Comparison of ENCODE assay signal across 5 worm cellular contexts in genomic region chrV:14197651-14198050, ce11.
A peak's percentile ranks its signal among the peaks of the same experiment; 100 is the strongest.
TF ChIP-seq lines count a peak whose summit lies in the region.

No protein-coding gene starts in this region.

TF ChIP-seq in whole organism, L1 larva, 84 proteins besides CTCF, POLR2A, EP300 and RAD21 (continues in another document):
- TF ChIP-seq ztf-4 (tag; optimal IDR thresholded peaks at IDR 0.05; lab: Kevin White, UChicago) (peak; percentile 24), nhr-71 (tag; optimal IDR thresholded peaks at IDR 0.05; lab: Kevin White, UChicago) (peak; percentile 47), lin-14 (GFP tag; optimal IDR thresholded peaks at IDR 0.05; lab: Kevin White, UChicago) (peak; percentile 41), nhr-20 (tag; optimal IDR thresholded peaks at IDR 0.05; lab: Kevin White, UChicago) (peak; percentile 12), hlh-4 (tag; optimal IDR thresholded peaks at IDR 0.05; lab: Kevin White, UChicago) (no peak), ama-1 (optimal IDR thresholded peaks at IDR 0.05; lab: Kevin White, UChicago) (no peak), mep-1 (tag; optimal IDR thresholded peaks at IDR 0.05; lab: Kevin White, UChicago) (no peak), skn-1 (tag; optimal IDR thresholded peaks at IDR 0.05; lab: Kevin White, UChicago) (no peak), aly-2 (tag; optimal IDR thresholded peaks at IDR 0.05; lab: Kevin White, UChicago) (no peak), F16B12.6 (tag; optimal IDR thresholded peaks at IDR 0.05; lab: Kevin White, UChicago) (no peak), zip-4 (GFP tag; optimal IDR thresholded peaks at IDR 0.05; lab: Kevin White, UChicago) (no peak), rnt-1 (tag; optimal IDR thresholded peaks at IDR 0.05; lab: Kevin White, UChicago) (peak; percentile 19), egl-13 (tag; optimal IDR thresholded peaks at IDR 0.05; lab: Kevin White, UChicago) (no peak), sptf-1 (tag; optimal IDR thresholded peaks at IDR 0.05; lab: Kevin White, UChicago) (no peak), hlh-17 (GFP tag; optimal IDR thresholded peaks at IDR 0.05; lab: Kevin White, UChicago; ENCODE audit: borderline replicate concordance) (no peak), dsc-1 (tag; optimal IDR thresholded peaks at IDR 0.05; lab: Kevin White, UChicago) (no peak), ces-1 (GFP tag; optimal IDR thresholded peaks at IDR 0.05; lab: Kevin White, UChicago) (no peak), ceh-63 (GFP tag; optimal IDR thresholded peaks at IDR 0.05; lab: Kevin White, UChicago) (no peak), dpl-1 (GFP tag; optimal IDR thresholded peaks at IDR 0.05; lab: Kevin White, UChicago) (no peak)

TF ChIP-seq in whole organism, L2 larva, 48 proteins besides CTCF, POLR2A, EP300 and RAD21:
- peak; percentile 10 for TF ChIP-seq fos-1 (tag; optimal IDR thresholded peaks at IDR 0.05; lab: Kevin White, UChicago)
- TF ChIP-seq gmeb-1 (tag; optimal IDR thresholded peaks at IDR 0.05; lab: Kevin White, UChicago) = no peak
- TF ChIP-seq nhr-21 (tag; optimal IDR thresholded peaks at IDR 0.05; lab: Kevin White, UChicago) = peak; percentile 43
- TF ChIP-seq sma-3 (GFP tag; optimal IDR thresholded peaks at IDR 0.05; lab: Kevin White, UChicago) = peak; percentile 17
- peak; percentile 52 for TF ChIP-seq nhr-25 (tag; optimal IDR thresholded peaks at IDR 0.05; lab: Kevin White, UChicago)
- TF ChIP-seq skn-1 (tag; optimal IDR thresholded peaks at IDR 0.05; lab: Kevin White, UChicago) = no peak
- peak; percentile 17 for TF ChIP-seq F13H6.1 (tag; optimal IDR thresholded peaks at IDR 0.05; lab: Kevin White, UChicago)
- peak; percentile 57 for TF ChIP-seq sma-9 (GFP tag; optimal IDR thresholded peaks at IDR 0.05; lab: Kevin White, UChicago)
- TF ChIP-seq sma-9 (tag; optimal IDR thresholded peaks at IDR 0.05; lab: Kevin White, UChicago) = no peak

TF ChIP-seq in whole organism, L3 larva, 47 proteins besides CTCF, POLR2A, EP300 and RAD21:
- peak; percentile 77 for TF ChIP-seq nhr-43 (tag; optimal IDR thresholded peaks at IDR 0.05; lab: Kevin White, UChicago; ENCODE audit: poor library complexity, severe bottlenecking)
- peak; percentile 14 for TF ChIP-seq lin-15B (tag; optimal IDR thresholded peaks at IDR 0.05; lab: Kevin White, UChicago)
- TF ChIP-seq ztf-4 (tag; optimal IDR thresholded peaks at IDR 0.05; lab: Kevin White, UChicago) = peak; percentile 9
- no peak for TF ChIP-seq ztf-11 (tag; optimal IDR thresholded peaks at IDR 0.05; lab: Kevin White, UChicago)
- peak; percentile 40 for TF ChIP-seq nfya-1 (tag; optimal IDR thresholded peaks at IDR 0.05; lab: Kevin White, UChicago; ENCODE audit: insufficient read depth)
- no peak for TF ChIP-seq ZK546.5 (tag; optimal IDR thresholded peaks at IDR 0.05; lab: Kevin White, UChicago)
- no peak for TF ChIP-seq lin-39 (tag; optimal IDR thresholded peaks at IDR 0.05; lab: Kevin White, UChicago)
- TF ChIP-seq nhr-25 (tag; optimal IDR thresholded peaks at IDR 0.05; lab: Kevin White, UChicago) = peak; percentile 57
- TF ChIP-seq unc-39 (tag; optimal IDR thresholded peaks at IDR 0.05; lab: Kevin White, UChicago) = no peak
- TF ChIP-seq tbx-2 (tag; optimal IDR thresholded peaks at IDR 0.05; lab: Kevin White, UChicago) = no peak
- TF ChIP-seq R02D3.7 (tag; optimal IDR thresholded peaks at IDR 0.05; lab: Kevin White, UChicago) = peak; percentile 16
- peak; percentile 30 for TF ChIP-seq elt-2 (tag; optimal IDR thresholded peaks at IDR 0.05; lab: Kevin White, UChicago)
- TF ChIP-seq ama-1 (optimal IDR thresholded peaks at IDR 0.05; lab: Kevin White, UChicago) = peak; percentile 58
- TF ChIP-seq lsy-12 (tag; optimal IDR thresholded peaks at IDR 0.05; lab: Kevin White, UChicago) = peak; percentile 10

TF ChIP-seq in whole organism, L4 larva, 104 proteins besides CTCF, POLR2A, EP300 and RAD21 (continues in another document):
- TF ChIP-seq attf-4 (tag; optimal IDR thresholded peaks at IDR 0.05; lab: Kevin White, UChicago) (no peak), dmd-8 (GFP tag; IDR thresholded peaks at IDR 0.05; lab: Robert Waterston, UW) (no peak), ZK546.5 (tag; optimal IDR thresholded peaks at IDR 0.05; lab: Kevin White, UChicago) (no peak), lin-39 (tag; optimal IDR thresholded peaks at IDR 0.05; lab: Kevin White, UChicago) (no peak), gei-8 (GFP tag; optimal IDR thresholded peaks at IDR 0.05; lab: Kevin White, UChicago) (no peak), nhr-11 (tag; optimal IDR thresholded peaks at IDR 0.05; lab: Kevin White, UChicago) (no peak), set-16 (GFP tag; IDR thresholded peaks at IDR 0.05; lab: Robert Waterston, UW) (no peak), F26F4.8 (GFP tag; conservative IDR thresholded peaks at IDR 0.05; lab: Robert Waterston, UW) (no peak), cey-2 (tag; optimal IDR thresholded peaks at IDR 0.05; lab: Kevin White, UChicago; ENCODE audit: borderline replicate concordance, insufficient read depth) (no peak), nhr-28 (tag; optimal IDR thresholded peaks at IDR 0.05; lab: Kevin White, UChicago) (peak; percentile 49), egl-27 (tag; optimal IDR thresholded peaks at IDR 0.05; lab: Kevin White, UChicago) (no peak), snpc-4 (tag; optimal IDR thresholded peaks at IDR 0.05; lab: Kevin White, UChicago) (no peak), mes-2 (tag; optimal IDR thresholded peaks at IDR 0.05; lab: Kevin White, UChicago; ENCODE audit: poor library complexity, severe bottlenecking) (peak; percentile 64), F49E8.2 (tag; optimal IDR thresholded peaks at IDR 0.05; lab: Kevin White, UChicago; ENCODE audit: borderline replicate concordance) (no peak), dpl-1 (GFP tag; optimal IDR thresholded peaks at IDR 0.05; lab: Kevin White, UChicago) (peak; percentile 7), F44E2.7 (GFP tag; IDR thresholded peaks at IDR 0.05; lab: Robert Waterston, UW) (no peak), madf-5 (GFP tag; IDR thresholded peaks at IDR 0.05; lab: Robert Waterston, UW) (0 out of 4 replicates have a peak, but pooled peaks of 1 of the 2 experiments have one; percentile 33), nhr-10 (tag; optimal IDR thresholded peaks at IDR 0.05; lab: Kevin White, UChicago) (no peak), saeg-2 (GFP tag; IDR thresholded peaks at IDR 0.05; lab: Robert Waterston, UW) (no peak), hif-1 (tag; optimal IDR thresholded peaks at IDR 0.05; lab: Kevin White, UChicago) (peak in 1 of 2 experiments; percentile 41), arid-1 (GFP tag; conservative IDR thresholded peaks at IDR 0.05; lab: Robert Waterston, UW) (peak; percentile 49; the same call in 1 of the 2 replicates), nhr-6 (tag; optimal IDR thresholded peaks at IDR 0.05; lab: Kevin White, UChicago) (no peak), spr-1 (tag; optimal IDR thresholded peaks at IDR 0.05; lab: Kevin White, UChicago) (no peak), madf-9 (GFP tag; conservative IDR thresholded peaks at IDR 0.05; lab: Robert Waterston, UW) (no peak), rbr-2 (tag; optimal IDR thresholded peaks at IDR 0.05; lab: Kevin White, UChicago) (no peak), lir-3 (tag; optimal IDR thresholded peaks at IDR 0.05; lab: Kevin White, UChicago) (no peak), nhr-25 (tag; optimal IDR thresholded peaks at IDR 0.05; lab: Kevin White, UChicago; ENCODE audit: borderline replicate concordance, insufficient read depth) (no peak)

TF ChIP-seq in whole organism, young adult, 124 proteins besides CTCF, POLR2A, EP300 and RAD21 (continues in another document):
- TF ChIP-seq snpc-3.4 (tag; optimal IDR thresholded peaks at IDR 0.05; lab: Kevin White, UChicago) (no peak), Y79H2A.3 (GFP tag; conservative IDR thresholded peaks at IDR 0.05; lab: Robert Waterston, UW) (no peak), xnd-1 (tag; optimal IDR thresholded peaks at IDR 0.05; lab: Kevin White, UChicago) (no peak), nfyb-1 (GFP tag; IDR thresholded peaks at IDR 0.05; lab: Robert Waterston, UW) (peak; percentile 83; the same call in 1 of the 2 replicates), ceh-27 (GFP tag; optimal IDR thresholded peaks at IDR 0.05; lab: Kevin White, UChicago) (no peak), unc-130 (GFP tag; optimal IDR thresholded peaks at IDR 0.05; lab: Kevin White, UChicago) (no peak), ZK185.1 (tag; optimal IDR thresholded peaks at IDR 0.05; lab: Kevin White, UChicago; ENCODE audit: poor library complexity, severe bottlenecking) (peak; percentile 50), egl-18 (GFP tag; IDR thresholded peaks at IDR 0.05; lab: Robert Waterston, UW) (no peak), chd-7 (tag; optimal IDR thresholded peaks at IDR 0.05; lab: Kevin White, UChicago) (peak; percentile 78), atf-7 (tag; optimal IDR thresholded peaks at IDR 0.05; lab: Kevin White, UChicago) (no peak), F33H1.4 (GFP tag; IDR thresholded peaks at IDR 0.05; lab: Robert Waterston, UW) (no peak), Y56A3A.18 (GFP tag; IDR thresholded peaks at IDR 0.05; lab: Robert Waterston, UW) (peak; percentile 39; the same call in 1 of the 2 replicates), F57A8.1 (GFP tag; optimal IDR thresholded peaks at IDR 0.05; lab: Kevin White, UChicago) (no peak), aptf-3 (GFP tag; IDR thresholded peaks at IDR 0.05; lab: Robert Waterston, UW) (no peak), ceh-91 (GFP tag; IDR thresholded peaks at IDR 0.05; lab: Robert Waterston, UW) (no peak), hsf-1 (GFP tag; IDR thresholded peaks at IDR 0.05; lab: Robert Waterston, UW) (no peak), F57C9.4 (tag; optimal IDR thresholded peaks at IDR 0.05; lab: Kevin White, UChicago) (no peak), F37B4.10 (GFP tag; IDR thresholded peaks at IDR 0.05; lab: Robert Waterston, UW) (no peak), F22D6.2 (tag; optimal IDR thresholded peaks at IDR 0.05; lab: Kevin White, UChicago) (no peak), hmg-20 (GFP tag; IDR thresholded peaks at IDR 0.05; lab: Robert Waterston, UW) (no peak), zfh-2 (GFP tag; conservative IDR thresholded peaks at IDR 0.05; lab: Robert Waterston, UW) (no peak), ama-1 (optimal IDR thresholded peaks at IDR 0.05; lab: Kevin White, UChicago) (no peak), ama-1 (GFP tag; optimal IDR thresholded peaks at IDR 0.05; lab: Kevin White, UChicago) (no peak), mxl-1 (tag; optimal IDR thresholded peaks at IDR 0.05; lab: Kevin White, UChicago) (no peak), ztf-3 (GFP tag; optimal IDR thresholded peaks at IDR 0.05; lab: Kevin White, UChicago) (no peak), attf-3 (GFP tag; conservative IDR thresholded peaks at IDR 0.05; lab: Robert Waterston, UW) (no peak), egl-44 (GFP tag; IDR thresholded peaks at IDR 0.05; lab: Robert Waterston, UW) (no peak), him-1 (tag; optimal IDR thresholded peaks at IDR 0.05; lab: Kevin White, UChicago) (no peak), let-607 (tag; optimal IDR thresholded peaks at IDR 0.05; lab: Kevin White, UChicago) (no peak), dpff-1 (tag; optimal IDR thresholded peaks at IDR 0.05; lab: Kevin White, UChicago) (no peak), athp-1 (tag; optimal IDR thresholded peaks at IDR 0.05; lab: Kevin White, UChicago) (no peak), B0261.1 (tag; optimal IDR thresholded peaks at IDR 0.05; lab: Kevin White, UChicago) (no peak), C06A6.2 (GFP tag; conservative IDR thresholded peaks at IDR 0.05; lab: Robert Waterston, UW) (peak; percentile 31; the same call in 1 of the 2 replicates)
